Fruit fly (Drosophila melanogaster): ENCODE data around the gene sals.

dm6 chr3R:11437528-11437927 lies 14.1 kb downstream of the sals start, which contains the start of gene CG17230:
- TF ChIP-seq spab (GFP tag; optimal IDR thresholded peaks at IDR 0.05) (no peak), CG6276 (GFP tag; optimal IDR thresholded peaks at IDR 0.05) (no peak), fkh (GFP tag; optimal IDR thresholded peaks at IDR 0.05) (peak; percentile 98), CG10669 (GFP tag; optimal IDR thresholded peaks at IDR 0.05) (no peak), CG34406 (GFP tag; optimal IDR thresholded peaks at IDR 0.05) (no peak), Hr39 (GFP tag; optimal IDR thresholded peaks at IDR 0.05) (no peak), CG9139 (GFP tag; optimal IDR thresholded peaks at IDR 0.05) (no peak), Ets21C (GFP tag; optimal IDR thresholded peaks at IDR 0.05) (no peak)

All from whole organism, prepupa.